Fruit fly (Drosophila melanogaster) Kc167 (cell line): ENCODE results near the gene Hsp67Ba.

Source experiments
- Myc ChIP-seq: fragments of >200 bp; optimal IDR thresholded peaks from 2 replicates; lab custom pipeline; 2017; ENCODE audit warnings: missing external identifiers
- Sin3A ChIP-seq: fragments of >200 bp; optimal IDR thresholded peaks from 2 replicates; lab custom pipeline; 2018; ENCODE audit warnings: missing external identifiers
- h ChIP-seq: fragments of >200 bp; optimal IDR thresholded peaks from 3 replicates; lab custom pipeline; 2018; ENCODE audit warnings: missing external identifiers
- insv ChIP-seq: fragments of >200 bp; optimal IDR thresholded peaks from 3 replicates; lab custom pipeline; 2018; ENCODE audit warnings: missing external identifiers
- psq ChIP-seq: fragments of >200 bp; optimal IDR thresholded peaks from 2 replicates; lab custom pipeline; 2017; ENCODE audit warnings: missing external identifiers
- ttk ChIP-seq: sonication (Bioruptor generic); optimal IDR thresholded peaks from 2 replicates; lab custom pipeline; 2017; ENCODE audit warnings: missing external identifiers

Gene Hsp67Ba

dm6 chr3L:9373374-9374004 lies 5.8 kb downstream of the Hsp67Ba start:
- TF ChIP-seq psq (lab: Kevin White, UChicago) = no peak
- no peak for TF ChIP-seq ttk (lab: Kevin White, UChicago)
- no peak for TF ChIP-seq Myc (lab: Kevin White, UChicago)
- no peak for TF ChIP-seq insv (lab: Kevin White, UChicago)
- TF ChIP-seq Sin3A (lab: Kevin White, UChicago) = no peak
- TF ChIP-seq h = no peak

dm6 chr3L:9372278-9372975 lies 6.9 kb downstream of the Hsp67Ba start, which contains the start of the genes Hsp67Bc, CG4456 and Hsp22:
Hsp67Bc (minus strand) TSS chr3L:9372497.
CG4456 (plus strand) TSS chr3L:9372722.
Hsp22 (plus strand) TSS chr3L:9372931.
- TF ChIP-seq ttk (lab: Kevin White, UChicago) (no peak), psq (lab: Kevin White, UChicago) (no peak), Myc (lab: Kevin White, UChicago) (no peak), insv (lab: Kevin White, UChicago) (no peak)

dm6 chr3L:9370907-9371365 lies 8.4 kb downstream of the Hsp67Ba start, which contains the start of gene Fdx1:
Fdx1 (minus strand) TSS chr3L:9371238.
- TF ChIP-seq Myc (lab: Kevin White, UChicago) (no peak), psq (lab: Kevin White, UChicago) (no peak), h (no peak), ttk (lab: Kevin White, UChicago) (no peak), insv (lab: Kevin White, UChicago) (no peak), Sin3A (lab: Kevin White, UChicago) (no peak)

dm6 chr3L:9368665-9369064 lies 10.7 kb downstream of the Hsp67Ba start:
- TF ChIP-seq h (no peak), Sin3A (lab: Kevin White, UChicago) (no peak), ttk (lab: Kevin White, UChicago) (no peak), insv (lab: Kevin White, UChicago) (no peak), Myc (lab: Kevin White, UChicago) (no peak), psq (lab: Kevin White, UChicago) (no peak)

- no peak for TF ChIP-seq Myc (lab: Kevin White, UChicago)
- no peak for TF ChIP-seq Sin3A (lab: Kevin White, UChicago)
Observed at dm6 chr3L:9367431-9367867, 11.9 kb downstream of the Hsp67Ba start.

- TF ChIP-seq psq (lab: Kevin White, UChicago) (peak; percentile 70), h (no peak)
Observed at dm6 chr3L:9366850-9367430, 12.4 kb downstream of the Hsp67Ba start, which contains the start of the genes Klp67A and CG4452. Klp67A (minus strand) TSS chr3L:9367046. CG4452 (plus strand) TSS chr3L:9367377.

- TF ChIP-seq Myc (lab: Kevin White, UChicago) = no peak
- TF ChIP-seq insv (lab: Kevin White, UChicago) = no peak
- no peak for TF ChIP-seq psq (lab: Kevin White, UChicago)
- TF ChIP-seq Sin3A (lab: Kevin White, UChicago) = no peak
- no peak for TF ChIP-seq ttk (lab: Kevin White, UChicago)
- TF ChIP-seq h = no peak
Observed at dm6 chr3L:9364131-9364530, 15.2 kb downstream of the Hsp67Ba start, which contains the start of gene mRRF1. mRRF1 (plus strand) TSS chr3L:9364350.

dm6 chr3L:9361894-9362293 lies 17.4 kb downstream of the Hsp67Ba start, which contains the start of gene CG34456:
CG34456 (plus strand) TSS chr3L:9362108.
- TF ChIP-seq Sin3A (lab: Kevin White, UChicago) (no peak), psq (lab: Kevin White, UChicago) (no peak), Myc (lab: Kevin White, UChicago) (no peak), insv (lab: Kevin White, UChicago) (no peak), ttk (lab: Kevin White, UChicago) (no peak), h (no peak)

dm6 chr3L:9360217-9360692 lies 19.1 kb downstream of the Hsp67Ba start, which contains the start of gene Pdxk:
Pdxk (plus strand) TSS chr3L:9360316.
- TF ChIP-seq ttk (lab: Kevin White, UChicago) (no peak), psq (lab: Kevin White, UChicago) (no peak), h (no peak), insv (lab: Kevin White, UChicago) (no peak), Sin3A (lab: Kevin White, UChicago) (no peak), Myc (lab: Kevin White, UChicago) (no peak)

dm6 chr3L:9358713-9359040 lies 20.7 kb downstream of the Hsp67Ba start, which contains the start of the genes UGP and Svip:
UGP (minus strand) TSS chr3L:9358935.
Svip (plus strand) TSS chr3L:9358999.
- TF ChIP-seq ttk (lab: Kevin White, UChicago) (no peak), Sin3A (lab: Kevin White, UChicago) (no peak), psq (lab: Kevin White, UChicago) (no peak), Myc (lab: Kevin White, UChicago) (no peak), h (no peak), insv (lab: Kevin White, UChicago) (no peak)
